Fruit fly (Drosophila melanogaster) S2 (cell line): Measurements from ENCODE around the gene CG4607.

Experiments used
- CG8478 ChIP-seq: fragments of >200 bp; optimal IDR thresholded peaks from 2 replicates; lab custom pipeline; 2018
- CTCF ChIP-seq, 2 experiments: fragments of >200 bp; optimal IDR thresholded peaks; 2 replicates each; lab custom pipeline; 2018

Gene CG4607

dm6 chrX:7094169-7094568 is 25.0 kb downstream of the CG4607 start:
- TF ChIP-seq CG8478 (lab: Kevin White, UChicago) (no peak), CTCF (optimal IDR thresholded peaks at IDR 0.05; lab: Kevin White, UChicago) (no peak)

- no peak for TF ChIP-seq CG8478 (lab: Kevin White, UChicago)
- no peak for TF ChIP-seq CTCF (optimal IDR thresholded peaks at IDR 0.05; lab: Kevin White, UChicago)
These were observed 25.6 kb downstream of the CG4607 start for dm6 chrX:7094861-7095260.

dm6 chrX:7095292-7095911 is 26.2 kb downstream of the CG4607 start:
- TF ChIP-seq CTCF (optimal IDR thresholded peaks at IDR 0.05; lab: Kevin White, UChicago): no peak
- TF ChIP-seq CG8478 (lab: Kevin White, UChicago): no peak

dm6 chrX:7095912-7096494 is 26.8 kb downstream of the CG4607 start:
- TF ChIP-seq CTCF (optimal IDR thresholded peaks at IDR 0.05; lab: Kevin White, UChicago) (no peak), CG8478 (lab: Kevin White, UChicago) (no peak)

- TF ChIP-seq CG8478 (lab: Kevin White, UChicago) (no peak), CTCF (optimal IDR thresholded peaks at IDR 0.05; lab: Kevin White, UChicago) (no peak)
These were observed 27.3 kb downstream of the CG4607 start for dm6 chrX:7096495-7096995.

dm6 chrX:7097071-7097858 is 28.1 kb downstream of the CG4607 start:
- TF ChIP-seq CTCF (optimal IDR thresholded peaks at IDR 0.05; lab: Kevin White, UChicago) (no peak), CG8478 (lab: Kevin White, UChicago) (no peak)

- TF ChIP-seq CG8478 (lab: Kevin White, UChicago): no peak
- TF ChIP-seq CTCF (optimal IDR thresholded peaks at IDR 0.05; lab: Kevin White, UChicago): peak; percentile 50 to 69
These were observed 28.7 kb downstream of the CG4607 start, which contains the start of gene Sxl for dm6 chrX:7097859-7098303. Sxl (minus strand) TSS chrX:7098053.

dm6 chrX:7100689-7101088 is 31.5 kb downstream of the CG4607 start:
- no peak for TF ChIP-seq CG8478 (lab: Kevin White, UChicago)
- TF ChIP-seq CTCF (optimal IDR thresholded peaks at IDR 0.05; lab: Kevin White, UChicago): no peak

dm6 chrX:7101302-7102012 is 32.2 kb downstream of the CG4607 start:
- TF ChIP-seq CTCF (optimal IDR thresholded peaks at IDR 0.05; lab: Kevin White, UChicago): no peak
- no peak for TF ChIP-seq CG8478 (lab: Kevin White, UChicago)

- TF ChIP-seq CG8478 (lab: Kevin White, UChicago): no peak
- TF ChIP-seq CTCF (optimal IDR thresholded peaks at IDR 0.05; lab: Kevin White, UChicago): peak in 1 of 2 experiments; percentile 25
These were observed 32.9 kb downstream of the CG4607 start, which contains the start of gene CG4615 for dm6 chrX:7102013-7102520. CG4615 (minus strand) TSS chrX:7102300.

- TF ChIP-seq CG8478 (lab: Kevin White, UChicago) (no peak), CTCF (optimal IDR thresholded peaks at IDR 0.05; lab: Kevin White, UChicago) (no peak)
These were observed 35.3 kb downstream of the CG4607 start, which contains the start of the genes CG4617 and CG8300 for dm6 chrX:7104400-7105068. CG4617 (minus strand) TSS chrX:7104491. CG8300 (plus strand) TSS chrX:7104885.

- no peak for TF ChIP-seq CTCF (optimal IDR thresholded peaks at IDR 0.05; lab: Kevin White, UChicago)
- TF ChIP-seq CG8478 (lab: Kevin White, UChicago): no peak
These were observed 36.3 kb downstream of the CG4607 start for dm6 chrX:7105533-7105932.

dm6 chrX:7109793-7110606 is 40.8 kb downstream of the CG4607 start, which contains the start of gene fz4:
fz4 (minus strand) TSS chrX:7110321.
- TF ChIP-seq CG8478 (lab: Kevin White, UChicago) (no peak), CTCF (optimal IDR thresholded peaks at IDR 0.05; lab: Kevin White, UChicago) (peak; percentile 90 to 93)
